Worm (Caenorhabditis elegans): Measurements from ENCODE around the gene msp-78.
"Not testable (repeated sequence)": the region's sequence is repeated elsewhere in the genome, so short reads cannot be mapped to it uniquely, and the experiment has no call there.

ce11 chrIV:9767054-9767453 lies 2.8 kb upstream of the msp-78 start, which contains the start of gene msp-79:
- not testable (repeated sequence) for TF ChIP-seq T22C8.4 (GFP tag; IDR thresholded peaks at IDR 0.05); cog-1 (tag; optimal IDR thresholded peaks at IDR 0.05); tab-1 (GFP tag; IDR thresholded peaks at IDR 0.05); ref-1 (GFP tag; conservative IDR thresholded peaks at IDR 0.05); flt-1 (GFP tag; IDR thresholded peaks at IDR 0.05)

Data from whole organism, midembryonic.